Worm (Caenorhabditis elegans) whole organism, young adult: ENCODE measurements around the gene dkf-2.

Source experiments
- B0336.3 ChIP-seq: fragments of 200-800 bp; sonication (Bioruptor generic); IDR thresholded peaks from 2 replicates; pipeline ENCODE4 v1.3.6; 2022; ENCODE audit warnings: missing genetic modification characterization, missing compliant biosample characterization
- C17E4.6 ChIP-seq: fragments of 200-800 bp; sonication (Bioruptor generic); IDR thresholded peaks from 2 replicates; pipeline ENCODE4 v1.3.6; 2022; ENCODE audit warnings: missing genetic modification reagents, missing genetic modification characterization, missing compliant biosample characterization
- D2030.7 ChIP-seq: fragments of 200-800 bp; sonication (Bioruptor generic); IDR thresholded peaks from 2 replicates; pipeline ENCODE4 v1.3.6; 2022; ENCODE audit warnings: missing genetic modification reagents, missing genetic modification characterization, missing compliant biosample characterization
- F10E7.11 ChIP-seq: sonication (generic microtip); optimal IDR thresholded peaks from 2 replicates; lab custom pipeline; 2017; ENCODE audit warnings: mild to moderate bottlenecking, missing genetic modification characterization, moderate library complexity, missing compliant biosample characterization
- F23B12.7 ChIP-seq: sonication (generic microtip); optimal IDR thresholded peaks from 2 replicates; lab custom pipeline; 2017; ENCODE audit warnings: missing genetic modification characterization, mild to moderate bottlenecking, missing compliant biosample characterization, antibody characterized with exemption, moderate library complexity; ENCODE audit not compliant: insufficient read depth
- F37B4.10 ChIP-seq: fragments of 200-800 bp; sonication (Bioruptor generic); IDR thresholded peaks from 2 replicates; pipeline ENCODE4 v1.3.6; 2022; ENCODE audit warnings: missing genetic modification characterization, missing compliant biosample characterization
- F39B2.1 ChIP-seq: fragments of 200-800 bp; sonication (Bioruptor generic); IDR thresholded peaks from 2 replicates; pipeline ENCODE4 v1.3.6; 2022; ENCODE audit warnings: missing genetic modification reagents, missing genetic modification characterization, missing compliant biosample characterization
- T26A5.8 ChIP-seq: sonication (generic microtip); optimal IDR thresholded peaks from 2 replicates; lab custom pipeline; 2016; ENCODE audit warnings: missing genetic modification characterization, missing compliant biosample characterization
- Y53F4B.3 ChIP-seq: fragments of 200-800 bp; sonication (Bioruptor generic); IDR thresholded peaks from 2 replicates; pipeline ENCODE4 v1.3.6; 2022; ENCODE audit warnings: missing genetic modification reagents, missing genetic modification characterization, missing compliant biosample characterization
- Y67H2A.10 ChIP-seq: fragments of 200-800 bp; sonication (Bioruptor generic); conservative IDR thresholded peaks from 2 replicates; pipeline ENCODE4 v1.3.6; 2022; ENCODE audit warnings: missing genetic modification reagents, missing genetic modification characterization, missing compliant biosample characterization
- Y95B8A.8 ChIP-seq: fragments of 200-800 bp; sonication (Bioruptor generic); IDR thresholded peaks from 2 replicates; pipeline ENCODE4 v1.3.6; 2022; ENCODE audit warnings: missing genetic modification reagents, missing genetic modification characterization, missing compliant biosample characterization
- ZK185.1 ChIP-seq: sonication (generic microtip); optimal IDR thresholded peaks from 2 replicates; lab custom pipeline; 2016; ENCODE audit warnings: mild to moderate bottlenecking, missing genetic modification characterization, missing compliant biosample characterization; ENCODE audit not compliant: poor library complexity, severe bottlenecking
- atf-7 ChIP-seq: sonication (generic microtip); optimal IDR thresholded peaks from 2 replicates; lab custom pipeline; 2017; ENCODE audit warnings: mild to moderate bottlenecking, missing genetic modification characterization, missing compliant biosample characterization
- attf-3 ChIP-seq: fragments of 200-800 bp; sonication (Bioruptor generic); conservative IDR thresholded peaks from 2 replicates; pipeline ENCODE4 v1.3.6; 2022; ENCODE audit warnings: missing genetic modification reagents, missing genetic modification characterization, missing compliant biosample characterization
- attf-6 ChIP-seq: fragments of 200-800 bp; sonication (Bioruptor generic); IDR thresholded peaks from 2 replicates; pipeline ENCODE4 v1.3.6; 2022; ENCODE audit warnings: missing genetic modification reagents, missing genetic modification characterization, missing compliant biosample characterization
- bed-1 ChIP-seq: fragments of 200-800 bp; sonication (Bioruptor generic); IDR thresholded peaks from 2 replicates; pipeline ENCODE4 v1.3.6; 2022; ENCODE audit warnings: missing genetic modification reagents, missing genetic modification characterization, missing compliant biosample characterization
- ceh-27 ChIP-seq: fragments of 200-800 bp; sonication (Bioruptor generic); optimal IDR thresholded peaks from 2 replicates; lab custom pipeline; 2018; ENCODE audit warnings: mild to moderate bottlenecking, missing genetic modification characterization, moderate library complexity, missing compliant biosample characterization
- ceh-58 ChIP-seq: fragments of 200-800 bp; sonication (Bioruptor generic); IDR thresholded peaks from 2 replicates; pipeline ENCODE4 v1.3.6; 2022; ENCODE audit warnings: missing genetic modification characterization, missing compliant biosample characterization
- ceh-79 ChIP-seq: sonication (generic microtip); optimal IDR thresholded peaks from 2 replicates; lab custom pipeline; 2017; ENCODE audit warnings: mild to moderate bottlenecking, missing genetic modification characterization, missing compliant biosample characterization
- ceh-91 ChIP-seq: fragments of 200-800 bp; sonication (Bioruptor generic); IDR thresholded peaks from 2 replicates; pipeline ENCODE4 v1.3.6; 2022; ENCODE audit warnings: missing genetic modification reagents, missing genetic modification characterization, missing compliant biosample characterization
- chd-7 ChIP-seq: sonication (generic microtip); optimal IDR thresholded peaks from 2 replicates; lab custom pipeline; 2016; ENCODE audit warnings: mild to moderate bottlenecking, missing genetic modification characterization, moderate library complexity, missing compliant biosample characterization
- dox-1 ChIP-seq: fragments of 200-800 bp; sonication (Bioruptor generic); IDR thresholded peaks from 2 replicates; pipeline ENCODE4 v1.3.6; 2022; ENCODE audit warnings: missing genetic modification reagents, missing genetic modification characterization, missing compliant biosample characterization
- dpff-1 ChIP-seq: sonication (generic microtip); optimal IDR thresholded peaks from 2 replicates; lab custom pipeline; 2017; ENCODE audit warnings: mild to moderate bottlenecking, missing genetic modification characterization, missing compliant biosample characterization
- dpl-1 ChIP-seq: fragments of 150-350 bp; optimal IDR thresholded peaks from 2 replicates; lab custom pipeline; 2014; ENCODE audit warnings: missing biosample characterization, missing genetic modification reagents, missing genetic modification characterization
- egl-44 ChIP-seq: fragments of 200-800 bp; sonication (Bioruptor generic); IDR thresholded peaks from 2 replicates; pipeline ENCODE4 v1.3.6; 2022; ENCODE audit warnings: missing genetic modification reagents, missing genetic modification characterization, missing compliant biosample characterization
- ekl-4 ChIP-seq: fragments of 200-800 bp; sonication (Bioruptor generic); IDR thresholded peaks from 2 replicates; pipeline ENCODE4 v1.3.6; 2022; ENCODE audit warnings: missing genetic modification reagents, missing genetic modification characterization, missing compliant biosample characterization
- ets-4 ChIP-seq: fragments of 200-800 bp; sonication (Bioruptor generic); optimal IDR thresholded peaks from 2 replicates; lab custom pipeline; 2018; ENCODE audit warnings: mild to moderate bottlenecking, missing genetic modification characterization, missing compliant biosample characterization
- fkh-3 ChIP-seq: sonication (generic microtip); optimal IDR thresholded peaks from 2 replicates; lab custom pipeline; 2016; ENCODE audit warnings: mild to moderate bottlenecking, missing genetic modification characterization, missing compliant biosample characterization
- him-1 ChIP-seq: sonication (generic microtip); optimal IDR thresholded peaks from 2 replicates; lab custom pipeline; 2016; ENCODE audit warnings: missing genotype, missing genetic modification reagents, missing genetic modification characterization, missing compliant biosample characterization
- hlh-12 ChIP-seq: sonication (generic microtip); optimal IDR thresholded peaks from 2 replicates; lab custom pipeline; 2016; ENCODE audit warnings: missing genetic modification characterization, missing compliant biosample characterization
- hsf-1 ChIP-seq: fragments of 200-800 bp; sonication (Bioruptor generic); IDR thresholded peaks from 2 replicates; pipeline ENCODE4 v1.3.6; 2022; ENCODE audit warnings: missing genetic modification reagents, missing genetic modification characterization, missing compliant biosample characterization
- lin-26 ChIP-seq: fragments of 200-800 bp; sonication (Bioruptor generic); IDR thresholded peaks from 2 replicates; pipeline ENCODE4 v1.3.6; 2022; ENCODE audit warnings: missing genetic modification reagents, missing genetic modification characterization, missing compliant biosample characterization
- lin-35 ChIP-seq, 3 experiments: fragments of 150-350 bp in 2 of 3; sonication (generic microtip) in 1 of 3; optimal IDR thresholded peaks; 2 replicates each; lab custom pipeline; 2014 to 2018; ENCODE audit warnings: missing biosample characterization in 3 of 3, missing genetic modification characterization in 3 of 3, missing genetic modification reagents in 3 of 3
- lin-54 ChIP-seq: fragments of 200-800 bp; sonication (Bioruptor generic); optimal IDR thresholded peaks from 2 replicates; lab custom pipeline; 2018; ENCODE audit warnings: mild to moderate bottlenecking, missing genetic modification characterization, missing compliant biosample characterization
- lsy-27 ChIP-seq: sonication (generic microtip); optimal IDR thresholded peaks from 2 replicates; lab custom pipeline; 2017; ENCODE audit warnings: missing genetic modification characterization, mild to moderate bottlenecking, missing compliant biosample characterization, antibody characterized with exemption, missing genotype, borderline replicate concordance; ENCODE audit not compliant: insufficient read depth
- madf-10 ChIP-seq: sonication (generic microtip); optimal IDR thresholded peaks from 2 replicates; lab custom pipeline; 2016; ENCODE audit warnings: mild to moderate bottlenecking, missing genetic modification characterization, missing compliant biosample characterization
- madf-3 ChIP-seq: fragments of 200-800 bp; sonication (Bioruptor generic); IDR thresholded peaks from 2 replicates; pipeline ENCODE4 v1.3.6; 2022; ENCODE audit warnings: missing genetic modification reagents, missing genetic modification characterization, missing compliant biosample characterization
- madf-6 ChIP-seq: fragments of 200-800 bp; sonication (Bioruptor generic); IDR thresholded peaks from 2 replicates; pipeline ENCODE4 v1.3.6; 2022; ENCODE audit warnings: missing genetic modification reagents, missing genetic modification characterization, missing compliant biosample characterization
- mcd-1 ChIP-seq: fragments of 200-800 bp; sonication (Bioruptor generic); IDR thresholded peaks from 2 replicates; pipeline ENCODE4 v1.3.6; 2022; ENCODE audit warnings: missing genetic modification reagents, missing genetic modification characterization, missing compliant biosample characterization
- mel-28 ChIP-seq: sonication (generic microtip); optimal IDR thresholded peaks from 2 replicates; lab custom pipeline; 2016; ENCODE audit warnings: borderline replicate concordance, mild to moderate bottlenecking, missing genetic modification characterization, missing compliant biosample characterization
- mes-4 ChIP-seq: sonication (generic microtip); optimal IDR thresholded peaks from 2 replicates; lab custom pipeline; 2016; ENCODE audit warnings: missing genotype, missing genetic modification characterization, missing compliant biosample characterization
- nfyb-1 ChIP-seq: fragments of 200-800 bp; sonication (Bioruptor generic); IDR thresholded peaks from 2 replicates; pipeline ENCODE4 v1.3.6; 2022; ENCODE audit warnings: missing genetic modification reagents, missing genetic modification characterization, missing compliant biosample characterization
- nhr-179 ChIP-seq: sonication (generic microtip); optimal IDR thresholded peaks from 2 replicates; lab custom pipeline; 2016; ENCODE audit warnings: mild to moderate bottlenecking, missing genetic modification characterization, missing compliant biosample characterization
- nhr-80 ChIP-seq: sonication (generic microtip); optimal IDR thresholded peaks from 2 replicates; lab custom pipeline; 2016; ENCODE audit warnings: missing genetic modification characterization, missing compliant biosample characterization
- pha-4 ChIP-seq: fragments of 150-350 bp; sonication (generic microtip); optimal IDR thresholded peaks from 2 replicates; lab custom pipeline; 2014; ENCODE audit warnings: missing biosample characterization, missing genetic modification reagents, missing genetic modification characterization
- repo-1 ChIP-seq: sonication (generic microtip); optimal IDR thresholded peaks from 2 replicates; lab custom pipeline; 2017; ENCODE audit warnings: mild to moderate bottlenecking, missing genetic modification characterization, missing compliant biosample characterization
- unc-130 ChIP-seq: sonication (generic microtip); optimal IDR thresholded peaks from 2 replicates; lab custom pipeline; 2016; ENCODE audit warnings: missing genetic modification reagents, missing genetic modification characterization, missing compliant biosample characterization
- zim-3 ChIP-seq: sonication (generic microtip); optimal IDR thresholded peaks from 2 replicates; lab custom pipeline; 2017; ENCODE audit warnings: mild to moderate bottlenecking, missing genetic modification characterization, moderate library complexity, missing compliant biosample characterization
- ztf-25 ChIP-seq: fragments of 200-800 bp; sonication (Bioruptor generic); IDR thresholded peaks from 2 replicates; pipeline ENCODE4 v1.3.6; 2022; ENCODE audit warnings: missing genetic modification reagents, missing genetic modification characterization, missing compliant biosample characterization
- ztf-3 ChIP-seq: fragments of 200-800 bp; sonication (Bioruptor generic); optimal IDR thresholded peaks from 2 replicates; lab custom pipeline; 2018; ENCODE audit warnings: mild to moderate bottlenecking, missing genetic modification characterization, missing compliant biosample characterization

The dkf-2 gene

DNA sequence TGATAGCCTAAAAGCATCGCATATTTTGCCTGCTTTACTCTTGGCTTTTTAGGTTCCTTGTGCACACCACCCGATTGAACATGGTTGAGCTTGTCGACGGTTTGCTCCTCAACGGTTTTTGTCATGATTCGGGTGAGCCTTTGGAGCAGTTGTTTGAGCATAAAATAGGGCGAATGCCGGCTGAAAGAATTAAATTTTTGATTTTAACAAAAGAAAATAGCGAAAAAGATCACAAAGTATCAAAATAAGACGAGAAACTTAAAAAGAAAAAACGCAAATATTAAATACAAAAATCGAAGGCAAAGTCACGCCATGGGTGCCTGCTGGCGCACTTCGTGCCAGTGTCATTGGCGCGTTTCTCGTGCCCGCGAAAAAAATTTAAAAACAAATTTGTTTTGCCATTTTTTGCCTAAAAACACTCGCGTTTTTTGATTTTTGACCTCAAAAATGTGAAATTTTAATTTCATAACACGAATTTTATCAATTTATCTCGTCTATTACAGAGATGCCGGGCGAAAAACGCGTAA is 47.5 kb downstream of the dkf-2 start, which contains the start of the genes ctps-1 and pus-1 (continued):
- TF ChIP-seq Y95B8A.8 (GFP tag; lab: Robert Waterston, UW) (no peak), attf-6 (GFP tag; lab: Robert Waterston, UW) (peak; percentile 85), T26A5.8 (no peak), ceh-27 (GFP tag; lab: Kevin White, UChicago) (no peak), zim-3 (tag; lab: Kevin White, UChicago) (no peak), mcd-1 (GFP tag; lab: Robert Waterston, UW) (peak; percentile 77), ceh-58 (GFP tag; lab: Robert Waterston, UW) (no peak), ztf-25 (GFP tag; lab: Robert Waterston, UW) (no peak), unc-130 (GFP tag; lab: Kevin White, UChicago) (peak; percentile 25), C17E4.6 (GFP tag; lab: Robert Waterston, UW) (no peak), D2030.7 (GFP tag; lab: Robert Waterston, UW) (peak; percentile 72), atf-7 (no peak), pha-4 (tag; lab: Kevin White, UChicago) (no peak), lin-35 (GFP tag; optimal IDR thresholded peaks at IDR 0.05; lab: Kevin White, UChicago) (peak in 1 of 3 experiments; percentile 69), F39B2.1 (GFP tag; lab: Robert Waterston, UW) (no peak), ZK185.1 (tag; lab: Kevin White, UChicago) (no peak), ekl-4 (GFP tag; lab: Robert Waterston, UW) (peak; percentile 44; the same call in 1 of the 2 replicates), ztf-3 (GFP tag; lab: Kevin White, UChicago) (no peak), nhr-80 (no peak), nfyb-1 (GFP tag; lab: Robert Waterston, UW) (0 out of 2 replicates have a peak, but pooled peaks have one; percentile 40), dpl-1 (peak; percentile 57), fkh-3 (tag; lab: Kevin White, UChicago) (no peak), dox-1 (GFP tag; lab: Robert Waterston, UW) (peak; percentile 70), madf-10 (tag; lab: Kevin White, UChicago) (no peak), nhr-179 (no peak), egl-44 (no peak), repo-1 (peak; percentile 9), Y67H2A.10 (GFP tag; lab: Robert Waterston, UW) (no peak), ets-4 (GFP tag; lab: Kevin White, UChicago) (no peak), chd-7 (tag; lab: Kevin White, UChicago) (no peak), F37B4.10 (GFP tag; lab: Robert Waterston, UW) (no peak), bed-1 (GFP tag; lab: Robert Waterston, UW) (no peak), madf-3 (GFP tag; lab: Robert Waterston, UW) (0 out of 2 replicates have a peak, but pooled peaks have one; percentile 56), dpff-1 (tag; lab: Kevin White, UChicago) (no peak), hlh-12 (no peak), mes-4 (tag; lab: Kevin White, UChicago) (no peak), him-1 (no peak), mel-28 (tag; lab: Kevin White, UChicago) (no peak), madf-6 (GFP tag; lab: Robert Waterston, UW) (peak; percentile 90), F10E7.11 (tag; lab: Kevin White, UChicago) (no peak), ceh-91 (GFP tag; lab: Robert Waterston, UW) (no peak), lsy-27 (no peak), hsf-1 (GFP tag; lab: Robert Waterston, UW) (no peak), lin-54 (GFP tag; lab: Kevin White, UChicago) (peak; percentile 77), attf-3 (no peak), ceh-79 (tag; lab: Kevin White, UChicago) (no peak), Y53F4B.3 (GFP tag; lab: Robert Waterston, UW) (no peak), lin-26 (no peak), B0336.3 (GFP tag; lab: Robert Waterston, UW) (peak; percentile 61), F23B12.7 (tag; lab: Kevin White, UChicago) (no peak)
